Fruit fly (Drosophila melanogaster) whole organism, embryonic: Measurements from ENCODE around the gene IA-2.

Experiments used
- Adf1 ChIP-seq: fragments of 200-800 bp; sonication (Bioruptor generic); IDR thresholded peaks from 2 replicates; pipeline ENCODE4 v1.3.6; 2022; ENCODE audit warnings: missing biosample characterization, missing genetic modification characterization
- BtbVII ChIP-seq: fragments of 200-800 bp; sonication (Bioruptor generic); optimal IDR thresholded peaks from 3 replicates; lab custom pipeline; 2017; ENCODE audit warnings: missing biosample characterization, mild to moderate bottlenecking, missing genetic modification characterization
- CG10147 ChIP-seq: fragments of 200-800 bp; sonication (Bioruptor generic); optimal IDR thresholded peaks from 2 replicates; lab custom pipeline; 2019; ENCODE audit warnings: missing biosample characterization, mild to moderate bottlenecking, missing genetic modification characterization, moderate library complexity
- CG10321 ChIP-seq: fragments of 200-800 bp; sonication (Bioruptor generic); IDR thresholded peaks from 2 replicates; pipeline ENCODE4 v1.3.6; 2022; ENCODE audit warnings: missing biosample characterization, missing genetic modification characterization
- CG12071 ChIP-seq: fragments of 200-800 bp; sonication (Bioruptor generic); optimal IDR thresholded peaks from 3 replicates; lab custom pipeline; 2018; ENCODE audit warnings: missing biosample characterization, mild to moderate bottlenecking, missing genetic modification characterization
- CG12299 ChIP-seq: fragments of 200-800 bp; sonication (Bioruptor generic); optimal IDR thresholded peaks from 2 replicates; lab custom pipeline; 2018; ENCODE audit warnings: missing biosample characterization, mild to moderate bottlenecking, missing genetic modification characterization
- CG12391 ChIP-seq: fragments of 200-800 bp; sonication (Bioruptor generic); optimal IDR thresholded peaks from 3 replicates; lab custom pipeline; 2018; ENCODE audit warnings: missing biosample characterization, mild to moderate bottlenecking, missing genetic modification characterization, moderate library complexity
- CG13424 ChIP-seq: fragments of 200-800 bp; sonication (Bioruptor generic); optimal IDR thresholded peaks from 2 replicates; lab custom pipeline; 2019; ENCODE audit warnings: missing biosample characterization, mild to moderate bottlenecking, missing genetic modification characterization, moderate library complexity
- CG14860 ChIP-seq: fragments of 200-800 bp; sonication (Bioruptor generic); IDR thresholded peaks from 3 replicates; pipeline ENCODE4 v1.3.6; 2022; ENCODE audit warnings: missing biosample characterization, missing genetic modification characterization; ENCODE audit not compliant: partially characterized antibody
- CG1529 ChIP-seq: fragments of 200-800 bp; sonication (Bioruptor generic); optimal IDR thresholded peaks from 3 replicates; lab custom pipeline; 2018; ENCODE audit warnings: missing biosample characterization, missing genetic modification characterization
- CG15514 ChIP-seq: fragments of 200-800 bp; sonication (Bioruptor generic); optimal IDR thresholded peaks from 3 replicates; lab custom pipeline; 2017; ENCODE audit warnings: missing biosample characterization, missing genetic modification characterization, mild to moderate bottlenecking, moderate library complexity, missing genetic modification reagents
- CG15696 ChIP-seq: fragments of 200-800 bp; sonication (Bioruptor generic); optimal IDR thresholded peaks from 2 replicates; lab custom pipeline; 2019; ENCODE audit warnings: missing biosample characterization, mild to moderate bottlenecking, missing genetic modification characterization, moderate library complexity
- CG1603 ChIP-seq: fragments of 200-800 bp; sonication (Bioruptor generic); optimal IDR thresholded peaks from 2 replicates; lab custom pipeline; 2019; ENCODE audit warnings: missing biosample characterization, mild to moderate bottlenecking, missing genetic modification characterization, moderate library complexity
- CG17568 ChIP-seq: fragments of 200-800 bp; sonication (Bioruptor generic); optimal IDR thresholded peaks from 2 replicates; lab custom pipeline; 2018; ENCODE audit warnings: missing biosample characterization, mild to moderate bottlenecking, missing genetic modification characterization, moderate library complexity
- CG17612 ChIP-seq: fragments of 200-800 bp; sonication (Bioruptor generic); IDR thresholded peaks from 2 replicates; pipeline ENCODE4 v1.3.6; 2022; ENCODE audit warnings: missing biosample characterization, missing genetic modification characterization
- CG31441 ChIP-seq: fragments of 200-800 bp; sonication (Bioruptor generic); IDR thresholded peaks from 2 replicates; pipeline ENCODE4 v1.3.6; 2022; ENCODE audit warnings: missing biosample characterization, missing genetic modification characterization
- CG32767 ChIP-seq: fragments of 200-800 bp; sonication (Bioruptor generic); IDR thresholded peaks from 2 replicates; pipeline ENCODE4 v1.3.6; 2022; ENCODE audit warnings: missing biosample characterization, missing genetic modification characterization
- CG3995 ChIP-seq: fragments of 200-800 bp; sonication (Bioruptor generic); optimal IDR thresholded peaks from 3 replicates; lab custom pipeline; 2016; ENCODE audit warnings: missing biosample characterization, missing genetic modification characterization
- CG4404 ChIP-seq: fragments of 200-800 bp; sonication (Bioruptor generic); IDR thresholded peaks from 2 replicates; pipeline ENCODE4 v1.3.6; 2022; ENCODE audit warnings: missing biosample characterization, missing genetic modification characterization
- CG4707 ChIP-seq: fragments of 200-800 bp; sonication (Bioruptor generic); optimal IDR thresholded peaks from 2 replicates; lab custom pipeline; 2018; ENCODE audit warnings: missing biosample characterization, mild to moderate bottlenecking, missing genetic modification characterization, moderate library complexity
- CG7556 ChIP-seq: fragments of 200-800 bp; sonication (Bioruptor generic); optimal IDR thresholded peaks from 2 replicates; lab custom pipeline; 2017; ENCODE audit warnings: missing biosample characterization, mild to moderate bottlenecking, missing genetic modification characterization
- CG8765 ChIP-seq: fragments of 200-800 bp; sonication (Bioruptor generic); IDR thresholded peaks from 2 replicates; pipeline ENCODE4 v1.3.6; 2022; ENCODE audit warnings: missing biosample characterization, missing genetic modification characterization
- CG9437 ChIP-seq: fragments of 200-800 bp; sonication (Bioruptor generic); optimal IDR thresholded peaks from 2 replicates; lab custom pipeline; 2018; ENCODE audit warnings: missing biosample characterization, mild to moderate bottlenecking, missing genetic modification characterization
- D ChIP-seq, 2 experiments: fragments of 200-800 bp in 1 of 2; fragments of >200 bp in 1 of 2; sonication (Bioruptor generic) in 1 of 2; optimal IDR thresholded peaks; 2 replicates in 1 of 2; 3 replicates in 1 of 2; lab custom pipeline; 2017; ENCODE audit warnings: mild to moderate bottlenecking in 1 of 2, missing biosample characterization in 1 of 2, missing genetic modification characterization in 1 of 2, missing genetic modification reagents in 1 of 2
- H15 ChIP-seq: fragments of 200-800 bp; sonication (Bioruptor generic); IDR thresholded peaks from 3 replicates; pipeline ENCODE4 v1.3.6; 2022; ENCODE audit warnings: missing biosample characterization, missing genetic modification characterization
- HHEX ChIP-seq: fragments of 200-800 bp; sonication (Bioruptor generic); optimal IDR thresholded peaks from 3 replicates; lab custom pipeline; 2017; ENCODE audit warnings: missing biosample characterization, mild to moderate bottlenecking, missing genetic modification characterization, missing genetic modification reagents
- Hmx ChIP-seq: fragments of 200-800 bp; sonication (Bioruptor generic); optimal IDR thresholded peaks from 2 replicates; lab custom pipeline; 2016; ENCODE audit warnings: missing biosample characterization, missing genetic modification characterization
- Kr ChIP-seq: fragments of 200-800 bp; sonication (Bioruptor generic); optimal IDR thresholded peaks from 2 replicates; lab custom pipeline; 2017; ENCODE audit warnings: missing biosample characterization, mild to moderate bottlenecking, missing genetic modification characterization
- Lim3 ChIP-seq: fragments of 200-800 bp; sonication (Bioruptor generic); IDR thresholded peaks from 2 replicates; pipeline ENCODE4 v1.3.6; 2022; ENCODE audit warnings: missing biosample characterization, missing genetic modification characterization
- Lpt ChIP-seq: fragments of >200 bp; optimal IDR thresholded peaks from 2 replicates; lab custom pipeline; 2018; ENCODE audit warnings: missing biosample characterization, missing genetic modification characterization
- Oaz ChIP-seq: fragments of 200-800 bp; sonication (Bioruptor generic); IDR thresholded peaks from 2 replicates; pipeline ENCODE4 v1.3.6; 2022; ENCODE audit warnings: missing biosample characterization, missing genetic modification characterization
- Sox100B ChIP-seq: fragments of 200-800 bp; sonication (Bioruptor generic); optimal IDR thresholded peaks from 3 replicates; lab custom pipeline; 2018; ENCODE audit warnings: missing biosample characterization, mild to moderate bottlenecking, missing genetic modification characterization
- YL-1 ChIP-seq: fragments of 200-800 bp; sonication (Bioruptor generic); optimal IDR thresholded peaks from 3 replicates; lab custom pipeline; 2017; ENCODE audit warnings: missing biosample characterization, mild to moderate bottlenecking, missing genetic modification characterization
- amos ChIP-seq: fragments of 200-800 bp; sonication (Bioruptor generic); IDR thresholded peaks from 2 replicates; pipeline ENCODE4 v1.3.6; 2022; ENCODE audit warnings: missing biosample characterization, missing genetic modification characterization; ENCODE audit not compliant: partially characterized antibody
- ato ChIP-seq: fragments of 200-800 bp; sonication (Bioruptor generic); IDR thresholded peaks from 2 replicates; pipeline ENCODE4 v1.3.6; 2022; ENCODE audit warnings: missing biosample characterization, missing genetic modification characterization; ENCODE audit not compliant: partially characterized antibody
- chif ChIP-seq, 2 experiments: fragments of 200-800 bp; sonication (Bioruptor generic); optimal IDR thresholded peaks; 3 replicates each; lab custom pipeline; 2016; ENCODE audit warnings: missing biosample characterization in 2 of 2, missing genetic modification characterization in 2 of 2
- dati ChIP-seq: fragments of 200-800 bp; sonication (Bioruptor generic); IDR thresholded peaks from 2 replicates; pipeline ENCODE4 v1.3.6; 2022; ENCODE audit warnings: missing biosample characterization, missing genetic modification characterization
- emc ChIP-seq: fragments of 200-800 bp; sonication (Bioruptor generic); optimal IDR thresholded peaks from 2 replicates; lab custom pipeline; 2016; ENCODE audit warnings: missing biosample characterization, missing genetic modification characterization
- ems ChIP-seq: fragments of 200-800 bp; sonication (Bioruptor generic); optimal IDR thresholded peaks from 3 replicates; lab custom pipeline; 2016; ENCODE audit warnings: missing biosample characterization, missing genetic modification characterization
- her ChIP-seq: fragments of 200-800 bp; sonication (Bioruptor generic); optimal IDR thresholded peaks from 2 replicates; lab custom pipeline; 2016; ENCODE audit warnings: missing biosample characterization, missing genetic modification characterization
- nau ChIP-seq: fragments of 200-800 bp; sonication (Bioruptor generic); optimal IDR thresholded peaks from 3 replicates; lab custom pipeline; 2017; ENCODE audit warnings: missing biosample characterization, mild to moderate bottlenecking, missing genetic modification characterization, missing genetic modification reagents
- pfk ChIP-seq: fragments of 200-800 bp; sonication (Bioruptor generic); optimal IDR thresholded peaks from 2 replicates; lab custom pipeline; 2018; ENCODE audit warnings: missing biosample characterization, mild to moderate bottlenecking, missing genetic modification characterization, moderate library complexity
- psq ChIP-seq: fragments of 200-800 bp; sonication (Bioruptor generic); optimal IDR thresholded peaks from 2 replicates; lab custom pipeline; 2017; ENCODE audit warnings: missing biosample characterization, missing genetic modification characterization
- run ChIP-seq: fragments of 200-800 bp; sonication (Bioruptor generic); optimal IDR thresholded peaks from 3 replicates; lab custom pipeline; 2018; ENCODE audit warnings: missing biosample characterization, mild to moderate bottlenecking, missing genetic modification characterization
- sim ChIP-seq: fragments of 200-800 bp; sonication (Bioruptor generic); IDR thresholded peaks from 2 replicates; pipeline ENCODE4 v1.3.6; 2022; ENCODE audit warnings: missing biosample characterization, missing genetic modification characterization
- trem ChIP-seq: fragments of 200-800 bp; optimal IDR thresholded peaks from 3 replicates; lab custom pipeline; 2019; ENCODE audit warnings: missing biosample characterization, mild to moderate bottlenecking, missing genetic modification characterization, moderate library complexity
- vfl ChIP-seq: fragments of 200-800 bp; sonication (Bioruptor generic); optimal IDR thresholded peaks from 2 replicates; lab custom pipeline; 2016; ENCODE audit warnings: missing biosample characterization, missing genetic modification characterization
- vnd ChIP-seq: fragments of 200-800 bp; sonication (Bioruptor generic); IDR thresholded peaks from 3 replicates; pipeline ENCODE4 v1.3.6; 2022; ENCODE audit warnings: missing biosample characterization, missing genetic modification characterization; ENCODE audit not compliant: partially characterized antibody
- vvl ChIP-seq: fragments of 200-800 bp; sonication (Bioruptor generic); IDR thresholded peaks from 2 replicates; pipeline ENCODE4 v1.3.6; 2022; ENCODE audit warnings: missing biosample characterization, missing genetic modification characterization
- zf30C ChIP-seq: fragments of 200-800 bp; sonication (Bioruptor generic); optimal IDR thresholded peaks from 3 replicates; lab custom pipeline; 2018; ENCODE audit warnings: missing biosample characterization, mild to moderate bottlenecking, missing genetic modification characterization
- zfh1 ChIP-seq: fragments of 200-800 bp; sonication (Bioruptor generic); IDR thresholded peaks from 3 replicates; pipeline ENCODE4 v1.3.6; 2022; ENCODE audit warnings: missing biosample characterization, missing genetic modification characterization

IA-2 gene

dm6 chr2L:974105-974504, 73.7 kb downstream of the IA-2 start (continued):
- TF ChIP-seq CG15696 (peak; percentile 44), ato (GFP tag; lab: Robert Waterston, UW) (no peak), CG12071 (GFP tag; lab: Kevin White, UChicago) (no peak), CG9437 (GFP tag; lab: Kevin White, UChicago) (no peak), CG14860 (GFP tag; lab: Robert Waterston, UW) (no peak), trem (tag; lab: Kevin White, UChicago) (no peak), CG1529 (GFP tag; lab: Kevin White, UChicago) (peak; percentile 38), pfk (GFP tag; lab: Kevin White, UChicago) (no peak), her (GFP tag; lab: Kevin White, UChicago) (no peak), CG8765 (GFP tag; lab: Robert Waterston, UW) (no peak), HHEX (peak; percentile 33), amos (GFP tag; lab: Robert Waterston, UW) (no peak), Adf1 (GFP tag; lab: Robert Waterston, UW) (no peak), ems (GFP tag; lab: Kevin White, UChicago) (no peak), emc (GFP tag; lab: Kevin White, UChicago) (no peak), vnd (no peak), dati (GFP tag; lab: Robert Waterston, UW) (no peak), Lim3 (GFP tag; lab: Robert Waterston, UW) (no peak), CG10321 (no peak), CG3995 (GFP tag; lab: Kevin White, UChicago) (no peak), CG1603 (tag; lab: Kevin White, UChicago) (peak; percentile 39), Oaz (GFP tag; lab: Robert Waterston, UW) (no peak), Kr (GFP tag; lab: Kevin White, UChicago) (no peak), vfl (GFP tag; lab: Kevin White, UChicago) (no peak), Lpt (GFP tag; lab: Kevin White, UChicago) (no peak), run (tag; lab: Kevin White, UChicago) (no peak), CG15514 (GFP tag; lab: Kevin White, UChicago) (no peak), chif (GFP tag; optimal IDR thresholded peaks at IDR 0.05; lab: Kevin White, UChicago) (peak; percentile 18 to 28), Sox100B (no peak), CG13424 (peak; percentile 38), CG12299 (tag; lab: Kevin White, UChicago) (no peak), CG7556 (GFP tag; lab: Kevin White, UChicago) (no peak), CG10147 (no peak), BtbVII (GFP tag; lab: Kevin White, UChicago) (no peak), CG4404 (GFP tag; lab: Robert Waterston, UW) (no peak), CG31441 (GFP tag; lab: Robert Waterston, UW) (no peak), CG4707 (peak; percentile 15), zf30C (GFP tag; lab: Kevin White, UChicago) (no peak), YL-1 (no peak), CG17612 (GFP tag; lab: Robert Waterston, UW) (no peak), CG12391 (tag; lab: Kevin White, UChicago) (peak; percentile 6), Hmx (no peak), zfh1 (GFP tag; lab: Robert Waterston, UW) (peak; percentile 66), CG17568 (GFP tag; lab: Kevin White, UChicago) (peak; percentile 56), nau (GFP tag; lab: Kevin White, UChicago) (no peak), H15 (GFP tag; lab: Robert Waterston, UW) (no peak), psq (GFP tag; lab: Kevin White, UChicago) (no peak), vvl (GFP tag; lab: Robert Waterston, UW) (peak; percentile 32; the same call in 1 of the 2 replicates), sim (GFP tag; lab: Robert Waterston, UW) (peak; percentile 60; the same call in 1 of the 2 replicates), CG32767 (GFP tag; lab: Robert Waterston, UW) (no peak), D (optimal IDR thresholded peaks at IDR 0.05; lab: Kevin White, UChicago) (peak; percentile 24), D (GFP tag; optimal IDR thresholded peaks at IDR 0.05; lab: Kevin White, UChicago) (peak; percentile 30)
